Worm (Caenorhabditis elegans) whole organism, L3 larva: ENCODE measurements around the gene srab-6.
"Not testable (repeated sequence)": the region's sequence is repeated elsewhere in the genome, so short reads cannot be mapped to it uniquely, and the experiment has no call there.

Experiments used
- R02D3.7 ChIP-seq: fragments of 150-350 bp; optimal IDR thresholded peaks from 2 replicates; lab custom pipeline; 2014; ENCODE audit warnings: missing biosample characterization, missing genetic modification characterization
- ZK546.5 ChIP-seq: sonication (generic microtip); optimal IDR thresholded peaks from 2 replicates; lab custom pipeline; 2017; ENCODE audit warnings: missing biosample characterization, missing genetic modification characterization
- ceh-28 ChIP-seq: fragments of 150-350 bp; optimal IDR thresholded peaks from 2 replicates; lab custom pipeline; 2014; ENCODE audit warnings: missing biosample characterization, missing genetic modification reagents, missing genetic modification characterization
- egl-27 ChIP-seq: sonication (generic microtip); optimal IDR thresholded peaks from 4 replicates; lab custom pipeline; 2017; ENCODE audit warnings: missing biosample characterization, missing genetic modification reagents, missing genetic modification characterization
- egl-5 ChIP-seq: fragments of 150-350 bp; optimal IDR thresholded peaks from 2 replicates; lab custom pipeline; 2017; ENCODE audit warnings: missing biosample characterization, missing genetic modification reagents, missing genetic modification characterization, inconsistent platforms
- elt-1 ChIP-seq: fragments of 150-350 bp; optimal IDR thresholded peaks from 2 replicates; lab custom pipeline; 2014; ENCODE audit warnings: missing biosample characterization, missing genetic modification characterization
- eor-1 ChIP-seq, 2 experiments: fragments of 150-350 bp; optimal IDR thresholded peaks; 2 replicates each; lab custom pipeline; 2014 to 2018; ENCODE audit warnings: missing biosample characterization in 2 of 2, missing genetic modification characterization in 2 of 2
- fkh-2 ChIP-seq: fragments of 150-350 bp; optimal IDR thresholded peaks from 2 replicates; lab custom pipeline; 2014; ENCODE audit warnings: missing biosample characterization, missing genetic modification reagents, missing genetic modification characterization
- hmg-11 ChIP-seq: sonication (generic microtip); optimal IDR thresholded peaks from 2 replicates; lab custom pipeline; 2016; ENCODE audit warnings: missing genetic modification characterization, missing compliant biosample characterization
- lin-39 ChIP-seq: fragments of 150-350 bp; optimal IDR thresholded peaks from 2 replicates; lab custom pipeline; 2018; ENCODE audit warnings: missing biosample characterization, missing genetic modification reagents, missing genetic modification characterization
- mdl-1 ChIP-seq: fragments of 150-350 bp; optimal IDR thresholded peaks from 2 replicates; lab custom pipeline; 2014; ENCODE audit warnings: missing biosample characterization, missing genetic modification characterization
- mml-1 ChIP-seq: fragments of 150-350 bp; sonication (generic microtip); optimal IDR thresholded peaks from 3 replicates; lab custom pipeline; 2014; ENCODE audit warnings: missing biosample characterization, missing genetic modification characterization
- nfya-1 ChIP-seq: sonication (generic microtip); optimal IDR thresholded peaks from 2 replicates; lab custom pipeline; 2017; ENCODE audit warnings: missing genetic modification characterization, mild to moderate bottlenecking, missing compliant biosample characterization, antibody characterized with exemption, moderate library complexity; ENCODE audit not compliant: insufficient read depth
- nhr-11 ChIP-seq: fragments of 150-350 bp; optimal IDR thresholded peaks from 2 replicates; lab custom pipeline; 2014; ENCODE audit warnings: missing biosample characterization, missing genetic modification characterization
- nhr-23 ChIP-seq: fragments of 150-350 bp; optimal IDR thresholded peaks from 2 replicates; lab custom pipeline; 2014; ENCODE audit warnings: missing biosample characterization, missing genetic modification reagents, missing genetic modification characterization
- nhr-28 ChIP-seq: fragments of 150-350 bp; optimal IDR thresholded peaks from 2 replicates; lab custom pipeline; 2014; ENCODE audit warnings: missing biosample characterization, missing genetic modification characterization
- nhr-43 ChIP-seq: sonication (generic microtip); optimal IDR thresholded peaks from 2 replicates; lab custom pipeline; 2016; ENCODE audit warnings: mild to moderate bottlenecking, missing genetic modification characterization, missing compliant biosample characterization; ENCODE audit not compliant: poor library complexity, severe bottlenecking
- nhr-67 ChIP-seq: fragments of 150-350 bp; optimal IDR thresholded peaks from 2 replicates; lab custom pipeline; 2014; ENCODE audit warnings: missing biosample characterization, missing genetic modification characterization
- nhr-76 ChIP-seq: fragments of 150-350 bp; sonication (generic microtip); optimal IDR thresholded peaks from 5 replicates; lab custom pipeline; 2014; ENCODE audit warnings: missing biosample characterization, missing genetic modification characterization
- nhr-77 ChIP-seq: fragments of 150-350 bp; optimal IDR thresholded peaks from 2 replicates; lab custom pipeline; 2014; ENCODE audit warnings: missing biosample characterization, missing genetic modification characterization
- pha-4 ChIP-seq: fragments of 150-350 bp; optimal IDR thresholded peaks from 2 replicates; lab custom pipeline; 2014; ENCODE audit warnings: missing biosample characterization, missing genetic modification reagents, missing genetic modification characterization
- pqm-1 ChIP-seq: fragments of 150-350 bp; optimal IDR thresholded peaks from 2 replicates; lab custom pipeline; 2017; ENCODE audit warnings: missing biosample characterization, missing genetic modification characterization, inconsistent platforms
- skn-1 ChIP-seq: fragments of 150-350 bp; optimal IDR thresholded peaks from 2 replicates; lab custom pipeline; 2014; ENCODE audit warnings: missing biosample characterization, missing genetic modification characterization
- snpc-4 ChIP-seq: fragments of 150-350 bp; optimal IDR thresholded peaks from 2 replicates; lab custom pipeline; 2014; ENCODE audit warnings: missing biosample characterization, missing genetic modification characterization
- tbx-2 ChIP-seq: sonication (generic microtip); optimal IDR thresholded peaks from 2 replicates; lab custom pipeline; 2016; ENCODE audit warnings: mild to moderate bottlenecking, missing genetic modification characterization, missing compliant biosample characterization
- unc-39 ChIP-seq: sonication (generic microtip); optimal IDR thresholded peaks from 4 replicates; lab custom pipeline; 2017; ENCODE audit warnings: missing biosample characterization, missing genetic modification characterization
- ztf-11 ChIP-seq: fragments of 150-350 bp; optimal IDR thresholded peaks from 2 replicates; lab custom pipeline; 2014; ENCODE audit warnings: missing biosample characterization, missing genetic modification characterization

The srab-6 gene

DNA sequence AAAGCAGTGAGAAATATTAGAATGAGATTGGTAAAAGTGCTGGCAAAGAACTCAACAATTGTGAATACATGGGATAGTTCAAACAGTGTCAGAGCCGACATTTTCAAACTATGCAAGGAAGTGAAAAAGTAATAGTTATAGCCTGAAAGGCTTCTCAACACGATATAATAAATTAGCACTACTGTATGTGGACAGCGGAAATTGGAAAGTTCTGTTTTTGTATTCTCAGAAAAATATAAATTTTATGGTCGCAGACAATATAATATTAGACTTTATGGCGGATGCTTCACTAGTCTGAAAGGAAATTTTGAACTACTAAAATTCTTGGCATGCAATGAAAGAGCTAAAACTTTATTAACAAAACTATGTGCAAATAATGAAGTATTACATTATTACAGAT lies 46.0 kb downstream of the srab-6 start, which contains the start of gene str-69:
Gene str-69, minus strand, starts transcription at position 101 of the 400 bp plus-strand sequence.
- TF ChIP-seq ceh-28 (tag; lab: Kevin White, UChicago) (no peak), pqm-1 (no peak), egl-27 (tag; lab: Kevin White, UChicago) (no peak), ZK546.5 (tag; lab: Kevin White, UChicago) (no peak), elt-1 (no peak), R02D3.7 (tag; lab: Kevin White, UChicago) (no peak), mdl-1 (tag; lab: Kevin White, UChicago) (no peak), nhr-76 (tag; lab: Kevin White, UChicago) (no peak), egl-5 (tag; lab: Kevin White, UChicago) (no peak), eor-1 (tag; optimal IDR thresholded peaks at IDR 0.05; lab: Kevin White, UChicago) (no peak), nhr-28 (tag; lab: Kevin White, UChicago) (no peak), pha-4 (no peak)

DNA sequence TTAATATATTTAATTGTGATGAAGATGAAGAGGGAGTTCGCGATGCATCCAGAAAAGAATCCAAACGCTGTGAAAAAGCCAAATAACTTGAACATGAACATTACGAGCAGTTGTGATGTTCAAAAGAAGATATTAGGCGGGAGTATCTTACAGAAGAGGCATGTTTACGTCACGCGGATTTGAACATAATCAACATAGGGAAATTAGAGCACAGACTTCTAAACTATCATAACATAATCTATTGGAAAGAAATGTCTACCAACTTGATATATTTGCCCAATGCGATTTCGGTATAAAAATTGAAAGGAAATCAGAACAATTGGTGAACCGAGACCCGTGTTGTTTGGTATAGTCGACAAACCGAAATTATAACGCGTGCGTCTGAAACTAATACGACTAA lies 47.6 kb downstream of the srab-6 start, which contains the start of gene str-66:
Gene str-66, minus strand, starts transcription at position 101 of the 400 bp plus-strand sequence.
- TF ChIP-seq nhr-11 (no peak), fkh-2 (no peak), lin-39 (tag; lab: Kevin White, UChicago) (no peak), nhr-28 (tag; lab: Kevin White, UChicago) (no peak), nhr-77 (tag; lab: Kevin White, UChicago) (no peak), ceh-28 (tag; lab: Kevin White, UChicago) (no peak), mml-1 (no peak), nhr-67 (tag; lab: Kevin White, UChicago) (no peak), hmg-11 (tag; lab: Kevin White, UChicago) (no peak), ztf-11 (tag; lab: Kevin White, UChicago) (no peak), nhr-43 (tag; lab: Kevin White, UChicago) (no peak)

DNA sequence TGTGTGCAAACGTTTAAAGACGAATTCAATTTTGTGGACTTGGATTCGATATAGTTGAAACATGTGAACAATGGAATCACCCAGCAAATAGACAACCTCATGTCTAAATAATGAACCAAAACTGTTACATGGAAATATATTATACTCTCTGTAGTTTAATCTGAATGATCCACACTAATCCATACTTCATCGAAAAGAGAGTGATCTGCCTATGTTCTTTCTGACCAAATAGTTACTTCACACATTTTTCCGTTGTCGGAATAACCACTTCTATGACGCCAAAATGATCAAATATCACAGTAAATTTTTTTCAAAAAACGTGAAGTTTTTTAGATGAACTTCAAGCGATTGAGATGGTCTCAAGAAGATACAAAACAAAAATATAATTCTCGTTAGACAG lies 49.7 kb downstream of the srab-6 start, which contains the start of gene Y73C8C.4:
Gene Y73C8C.4, minus strand, starts transcription at position 101 of the 400 bp plus-strand sequence.
- TF ChIP-seq ceh-28, unc-39, nfya-1 (tag; lab: Kevin White, UChicago): not testable (repeated sequence)
- TF ChIP-seq, all 47 proteins: peak for 0; not testable (repeated sequence) for 47

DNA sequence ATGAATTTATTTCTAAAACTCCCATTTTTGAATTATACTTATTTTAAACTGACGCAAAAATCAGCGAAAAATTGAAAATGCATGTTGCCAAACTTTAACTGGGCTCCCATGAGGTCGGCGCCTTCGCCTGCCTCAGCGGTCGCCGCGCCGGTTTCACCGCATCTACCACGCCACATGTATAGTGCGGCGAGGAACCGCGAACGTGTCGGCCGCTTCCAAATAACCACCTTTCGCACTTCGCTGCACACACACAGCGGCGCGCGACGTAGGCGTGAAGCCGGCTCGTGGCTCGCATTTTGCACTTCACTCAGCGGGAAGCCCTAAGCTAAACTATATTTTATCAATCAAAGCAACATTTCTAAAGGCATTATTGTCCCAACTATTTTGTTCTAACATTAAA lies 51.2 kb downstream of the srab-6 start:
- TF ChIP-seq eor-1 (tag; optimal IDR thresholded peaks at IDR 0.05; lab: Kevin White, UChicago), result no peak
- TF ChIP-seq nhr-23 (tag; lab: Kevin White, UChicago), result no peak
- no peak for TF ChIP-seq snpc-4 (tag; lab: Kevin White, UChicago)
- TF ChIP-seq unc-39 (tag; lab: Kevin White, UChicago), result no peak
- TF ChIP-seq skn-1, result no peak
- TF ChIP-seq nhr-11, result no peak
- no peak for TF ChIP-seq nhr-43 (tag; lab: Kevin White, UChicago)
- no peak for TF ChIP-seq lin-39 (tag; lab: Kevin White, UChicago)
- TF ChIP-seq tbx-2, result no peak
- TF ChIP-seq nhr-76 (tag; lab: Kevin White, UChicago), result no peak
- no peak for TF ChIP-seq pha-4
